Fruit fly (Drosophila melanogaster) whole organism, embryonic: Measurements from ENCODE around the gene CG15014.
A peak's percentile ranks its signal among the peaks of the same experiment; 100 is the strongest.

Experiments
- ATbp ChIP-seq: fragments of 200-800 bp; sonication (Bioruptor generic); optimal IDR thresholded peaks from 2 replicates; lab custom pipeline; 2017; ENCODE audit warnings: missing biosample characterization, mild to moderate bottlenecking, missing genetic modification characterization, missing genetic modification reagents
- Aef1 ChIP-seq: fragments of 200-800 bp; sonication (Bioruptor generic); IDR thresholded peaks from 3 replicates; pipeline ENCODE4 v1.3.6; 2022; ENCODE audit warnings: missing biosample characterization, missing genetic modification characterization
- CG11093 ChIP-seq: fragments of 200-800 bp; sonication (Bioruptor generic); IDR thresholded peaks from 3 replicates; pipeline ENCODE4 v1.3.6; 2022; ENCODE audit warnings: missing biosample characterization, missing genetic modification characterization
- CG12236 ChIP-seq: fragments of 200-800 bp; sonication (Bioruptor generic); optimal IDR thresholded peaks from 2 replicates; lab custom pipeline; 2016; ENCODE audit warnings: missing biosample characterization, missing genetic modification characterization
- CG1233 ChIP-seq: fragments of 200-800 bp; sonication (Bioruptor generic); optimal IDR thresholded peaks from 4 replicates; lab custom pipeline; 2018; ENCODE audit warnings: missing biosample characterization, mild to moderate bottlenecking, missing genetic modification characterization
- CG13123 ChIP-seq: fragments of 200-800 bp; sonication (Bioruptor generic); optimal IDR thresholded peaks from 2 replicates; lab custom pipeline; 2016; ENCODE audit warnings: missing biosample characterization, missing genetic modification characterization
- CG2712 ChIP-seq: fragments of 200-800 bp; optimal IDR thresholded peaks from 3 replicates; lab custom pipeline; 2019; ENCODE audit warnings: missing biosample characterization, mild to moderate bottlenecking, missing genetic modification characterization, moderate library complexity
- CG30020 ChIP-seq: fragments of 200-800 bp; optimal IDR thresholded peaks from 2 replicates; lab custom pipeline; 2019; ENCODE audit warnings: missing biosample characterization, mild to moderate bottlenecking, missing genetic modification characterization, moderate library complexity
- CG3065 ChIP-seq: fragments of 200-800 bp; sonication (Bioruptor generic); optimal IDR thresholded peaks from 2 replicates; lab custom pipeline; 2016; ENCODE audit warnings: missing biosample characterization, missing genetic modification characterization
- CG31441 ChIP-seq: fragments of 200-800 bp; sonication (Bioruptor generic); IDR thresholded peaks from 2 replicates; pipeline ENCODE4 v1.3.6; 2022; ENCODE audit warnings: missing biosample characterization, missing genetic modification characterization
- CG32532 ChIP-seq: fragments of 200-800 bp; sonication (Bioruptor generic); IDR thresholded peaks from 2 replicates; pipeline ENCODE4 v1.3.6; 2022; ENCODE audit warnings: missing biosample characterization, missing genetic modification characterization
- CG32772 ChIP-seq: fragments of 200-800 bp; sonication (Bioruptor generic); IDR thresholded peaks from 2 replicates; pipeline ENCODE4 v1.3.6; 2022; ENCODE audit warnings: missing biosample characterization, missing genetic modification characterization
- CG33213 ChIP-seq: fragments of 200-800 bp; sonication (Bioruptor generic); optimal IDR thresholded peaks from 3 replicates; lab custom pipeline; 2016; ENCODE audit warnings: missing biosample characterization, missing genetic modification characterization
- CG4282 ChIP-seq: fragments of 200-800 bp; sonication (Bioruptor generic); optimal IDR thresholded peaks from 2 replicates; lab custom pipeline; 2016; ENCODE audit warnings: missing biosample characterization, missing genetic modification characterization
- CG5245 ChIP-seq: fragments of 200-800 bp; sonication (Bioruptor generic); optimal IDR thresholded peaks from 3 replicates; lab custom pipeline; 2016; ENCODE audit warnings: missing biosample characterization, missing genetic modification characterization
- CG6813 ChIP-seq: fragments of 200-800 bp; sonication (Bioruptor generic); optimal IDR thresholded peaks from 2 replicates; lab custom pipeline; 2017; ENCODE audit warnings: missing biosample characterization, missing genetic modification characterization, mild to moderate bottlenecking, moderate library complexity, missing genetic modification reagents
- CG7963 ChIP-seq: fragments of 200-800 bp; sonication (Bioruptor generic); IDR thresholded peaks from 3 replicates; pipeline ENCODE4 v1.3.6; 2022; ENCODE audit warnings: missing biosample characterization, missing genetic modification characterization; ENCODE audit not compliant: partially characterized antibody
- CG8765 ChIP-seq: fragments of 200-800 bp; sonication (Bioruptor generic); IDR thresholded peaks from 2 replicates; pipeline ENCODE4 v1.3.6; 2022; ENCODE audit warnings: missing biosample characterization, missing genetic modification characterization
- CG9817 ChIP-seq: fragments of 200-800 bp; sonication (Bioruptor generic); optimal IDR thresholded peaks from 2 replicates; lab custom pipeline; 2018; ENCODE audit warnings: missing biosample characterization, mild to moderate bottlenecking, missing genetic modification characterization, moderate library complexity
- CHES-1-like ChIP-seq: fragments of 200-800 bp; sonication (Bioruptor generic); optimal IDR thresholded peaks from 2 replicates; lab custom pipeline; 2016; ENCODE audit warnings: missing biosample characterization, missing genetic modification characterization
- CrebB ChIP-seq: fragments of 200-800 bp; sonication (Bioruptor generic); optimal IDR thresholded peaks from 3 replicates; lab custom pipeline; 2018; ENCODE audit warnings: missing biosample characterization, mild to moderate bottlenecking, missing genetic modification characterization
- Dbx ChIP-seq: fragments of 200-800 bp; sonication (Bioruptor generic); IDR thresholded peaks from 3 replicates; pipeline ENCODE4 v1.3.6; 2022; ENCODE audit warnings: missing biosample characterization, missing genetic modification characterization
- Doc3 ChIP-seq: fragments of 200-800 bp; sonication (Bioruptor generic); IDR thresholded peaks from 3 replicates; pipeline ENCODE4 v1.3.6; 2022; ENCODE audit warnings: missing biosample characterization, missing genetic modification characterization; ENCODE audit not compliant: partially characterized antibody
- Eip74EF ChIP-seq, 2 experiments: fragments of 200-800 bp in 1 of 2; fragments of >200 bp in 1 of 2; sonication (Bioruptor generic) in 1 of 2; optimal IDR thresholded peaks; 2 replicates each; lab custom pipeline; 2017 to 2019; ENCODE audit warnings: missing biosample characterization in 2 of 2, missing genetic modification characterization in 2 of 2, mild to moderate bottlenecking in 1 of 2, moderate library complexity in 1 of 2
- HLHmδ ChIP-seq: fragments of 200-800 bp; sonication (Bioruptor generic); optimal IDR thresholded peaks from 2 replicates; lab custom pipeline; 2018; ENCODE audit warnings: missing biosample characterization, mild to moderate bottlenecking, missing genetic modification characterization, moderate library complexity
- HmgZ ChIP-seq: fragments of 200-800 bp; sonication (Bioruptor generic); optimal IDR thresholded peaks from 2 replicates; lab custom pipeline; 2018; ENCODE audit warnings: missing biosample characterization, mild to moderate bottlenecking, missing genetic modification characterization
- Hmr ChIP-seq: fragments of 200-800 bp; sonication (Bioruptor generic); optimal IDR thresholded peaks from 3 replicates; lab custom pipeline; 2017; ENCODE audit warnings: mild to moderate bottlenecking, missing biosample characterization, missing genetic modification reagents, missing genetic modification characterization
- Hr39 ChIP-seq: fragments of >200 bp; optimal IDR thresholded peaks from 2 replicates; lab custom pipeline; 2017
- MESR4 ChIP-seq: fragments of 200-800 bp; sonication (Bioruptor generic); optimal IDR thresholded peaks from 2 replicates; lab custom pipeline; 2018; ENCODE audit warnings: missing biosample characterization, mild to moderate bottlenecking, missing genetic modification characterization, moderate library complexity
- NK7.1 ChIP-seq: fragments of 200-800 bp; sonication (Bioruptor generic); optimal IDR thresholded peaks from 3 replicates; lab custom pipeline; 2016; ENCODE audit warnings: missing biosample characterization, missing genetic modification characterization
- Nf-YC ChIP-seq: fragments of 200-800 bp; optimal IDR thresholded peaks from 3 replicates; lab custom pipeline; 2019; ENCODE audit warnings: missing biosample characterization, mild to moderate bottlenecking, missing genetic modification characterization, moderate library complexity
- Rx ChIP-seq: fragments of 200-800 bp; sonication (Bioruptor generic); IDR thresholded peaks from 2 replicates; pipeline ENCODE4 v1.3.6; 2022; ENCODE audit warnings: missing biosample characterization, missing genetic modification characterization
- Spps ChIP-seq: fragments of 200-800 bp; sonication (Bioruptor generic); optimal IDR thresholded peaks from 2 replicates; lab custom pipeline; 2018; ENCODE audit warnings: missing biosample characterization, mild to moderate bottlenecking, missing genetic modification characterization
- Taf1 ChIP-seq: fragments of 200-800 bp; sonication (Bioruptor generic); IDR thresholded peaks from 2 replicates; pipeline ENCODE4 v1.3.6; 2022; ENCODE audit warnings: missing biosample characterization, missing genetic modification characterization
- Tbp ChIP-seq: fragments of >200 bp; optimal IDR thresholded peaks from 2 replicates; lab custom pipeline; 2018; ENCODE audit warnings: missing biosample characterization, missing genetic modification characterization
- Trl ChIP-seq, 3 experiments: fragments of >200 bp in 2 of 3; fragments of 200-800 bp in 1 of 3; sonication (Bioruptor generic) in 1 of 3; optimal IDR thresholded peaks; 2 replicates in 1 of 3; 3 replicates in 2 of 3; lab custom pipeline; 2016 to 2017; ENCODE audit warnings: missing biosample characterization in 1 of 3, missing genetic modification characterization in 1 of 3
- Xbp1 ChIP-seq: fragments of 200-800 bp; sonication (Bioruptor generic); optimal IDR thresholded peaks from 3 replicates; lab custom pipeline; 2016; ENCODE audit warnings: missing biosample characterization, mild to moderate bottlenecking, missing genetic modification characterization
- bcd ChIP-seq: fragments of 200-800 bp; sonication (Bioruptor generic); optimal IDR thresholded peaks from 2 replicates; lab custom pipeline; 2017; ENCODE audit warnings: missing biosample characterization, mild to moderate bottlenecking, missing genetic modification characterization
- cato ChIP-seq: fragments of 200-800 bp; sonication (Bioruptor generic); optimal IDR thresholded peaks from 2 replicates; lab custom pipeline; 2016; ENCODE audit warnings: missing biosample characterization, missing genetic modification characterization, borderline replicate concordance
- chm ChIP-seq: fragments of 200-800 bp; sonication (Bioruptor generic); IDR thresholded peaks from 2 replicates; pipeline ENCODE4 v1.3.6; 2022; ENCODE audit warnings: missing biosample characterization, missing genetic modification characterization
- en ChIP-seq: fragments of 200-800 bp; sonication (Bioruptor generic); optimal IDR thresholded peaks from 2 replicates; lab custom pipeline; 2016; ENCODE audit warnings: missing biosample characterization, missing genetic modification characterization
- grau ChIP-seq: fragments of 200-800 bp; optimal IDR thresholded peaks from 3 replicates; lab custom pipeline; 2019; ENCODE audit warnings: missing biosample characterization, mild to moderate bottlenecking, missing genetic modification characterization, moderate library complexity
- gsb ChIP-seq: fragments of 200-800 bp; sonication (Bioruptor generic); IDR thresholded peaks from 2 replicates; pipeline ENCODE4 v1.3.6; 2022; ENCODE audit warnings: missing biosample characterization, missing genetic modification characterization
- hth ChIP-seq: fragments of >200 bp; optimal IDR thresholded peaks from 2 replicates; lab custom pipeline; 2017; ENCODE audit warnings: inconsistent platforms
- kah ChIP-seq: fragments of 200-800 bp; sonication (Bioruptor generic); optimal IDR thresholded peaks from 2 replicates; lab custom pipeline; 2018; ENCODE audit warnings: missing biosample characterization, mild to moderate bottlenecking, missing genetic modification characterization
- lab ChIP-seq: fragments of 200-800 bp; sonication (Bioruptor generic); optimal IDR thresholded peaks from 3 replicates; lab custom pipeline; 2017; ENCODE audit warnings: missing biosample characterization, missing genetic modification characterization, mild to moderate bottlenecking, moderate library complexity, missing genetic modification reagents
- org-1 ChIP-seq: fragments of 200-800 bp; sonication (Bioruptor generic); optimal IDR thresholded peaks from 2 replicates; lab custom pipeline; 2017; ENCODE audit warnings: missing biosample characterization, missing genetic modification characterization
- repo ChIP-seq: fragments of 200-800 bp; sonication (Bioruptor generic); optimal IDR thresholded peaks from 2 replicates; lab custom pipeline; 2016; ENCODE audit warnings: missing biosample characterization, missing genetic modification characterization
- slbo ChIP-seq: fragments of 200-800 bp; sonication (Bioruptor generic); IDR thresholded peaks from 2 replicates; pipeline ENCODE4 v1.3.6; 2022; ENCODE audit warnings: missing biosample characterization, missing genetic modification characterization
- sna ChIP-seq: fragments of 200-800 bp; sonication (Bioruptor generic); IDR thresholded peaks from 2 replicates; pipeline ENCODE4 v1.3.6; 2022; ENCODE audit warnings: missing biosample characterization, missing genetic modification characterization; ENCODE audit not compliant: partially characterized antibody
- unpg ChIP-seq: fragments of 200-800 bp; sonication (Bioruptor generic); optimal IDR thresholded peaks from 3 replicates; lab custom pipeline; 2018; ENCODE audit warnings: missing biosample characterization, mild to moderate bottlenecking, missing genetic modification characterization, moderate library complexity
- wdn ChIP-seq: fragments of 200-800 bp; sonication (Bioruptor generic); IDR thresholded peaks from 2 replicates; pipeline ENCODE4 v1.3.6; 2022; ENCODE audit warnings: missing biosample characterization, missing genetic modification characterization

Gene CG15014

DNA sequence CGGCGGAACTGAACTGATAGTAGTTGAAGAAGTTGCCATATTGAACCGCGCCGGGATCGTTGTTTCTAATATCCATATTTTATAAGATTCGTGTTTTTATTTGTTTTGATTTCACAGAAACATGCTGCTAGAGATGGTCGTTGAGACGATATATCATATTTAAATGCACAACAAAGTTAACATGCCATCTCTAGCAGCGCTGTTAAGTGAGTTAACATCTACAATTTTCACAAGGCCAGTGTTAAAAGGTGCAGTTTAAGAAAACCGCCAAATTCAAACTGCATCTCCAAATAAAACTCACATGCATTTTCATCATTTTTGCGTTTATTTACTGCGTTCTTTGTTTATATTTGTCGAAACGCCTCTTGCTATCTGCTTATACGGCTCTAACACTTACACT is 45.3 kb upstream of the CG15014 start, which contains the start of gene CG11342 (continued):
- TF ChIP-seq CG30020 (tag; lab: Kevin White, UChicago), result no peak
- TF ChIP-seq Dbx, result no peak
- TF ChIP-seq chm (GFP tag; lab: Robert Waterston, UW), result no peak
- no peak for TF ChIP-seq CG6813 (GFP tag; lab: Kevin White, UChicago)
- no peak for TF ChIP-seq Rx
- TF ChIP-seq wdn (GFP tag; lab: Robert Waterston, UW), result no peak
- no peak for TF ChIP-seq Trl (optimal IDR thresholded peaks at IDR 0.05; lab: Kevin White, UChicago)
- no peak for TF ChIP-seq Trl (GFP tag; optimal IDR thresholded peaks at IDR 0.05; lab: Kevin White, UChicago)
- no peak for TF ChIP-seq kah (GFP tag; lab: Kevin White, UChicago)
- no peak for TF ChIP-seq repo
- no peak for TF ChIP-seq ATbp (GFP tag; lab: Kevin White, UChicago)
- TF ChIP-seq cato (GFP tag; lab: Kevin White, UChicago), result no peak
- TF ChIP-seq CG3065 (GFP tag; lab: Kevin White, UChicago), result no peak
- no peak for TF ChIP-seq Taf1
- no peak for TF ChIP-seq grau (tag; lab: Kevin White, UChicago)
- no peak for TF ChIP-seq Aef1 (GFP tag; lab: Robert Waterston, UW)
- TF ChIP-seq en (GFP tag; lab: Kevin White, UChicago), result no peak
- TF ChIP-seq NK7.1 (GFP tag; lab: Kevin White, UChicago), result no peak
- TF ChIP-seq CG32532 (GFP tag; lab: Robert Waterston, UW), result no peak
- no peak for TF ChIP-seq CG33213 (GFP tag; lab: Kevin White, UChicago)
- TF ChIP-seq hth (lab: Kevin White, UChicago), result no peak
- TF ChIP-seq CrebB (tag; lab: Kevin White, UChicago), result no peak
- TF ChIP-seq unpg (GFP tag; lab: Kevin White, UChicago), result no peak
- TF ChIP-seq CG5245 (GFP tag; lab: Kevin White, UChicago), result no peak
- TF ChIP-seq lab, result no peak
- TF ChIP-seq Spps (tag; lab: Kevin White, UChicago), result no peak
- TF ChIP-seq Nf-YC, result no peak
- TF ChIP-seq CG31441 (GFP tag; lab: Robert Waterston, UW), result no peak
- no peak for TF ChIP-seq CG12236 (GFP tag; lab: Kevin White, UChicago)
- TF ChIP-seq Hr39 (lab: Kevin White, UChicago), result no peak
- TF ChIP-seq Hmr (GFP tag; lab: Kevin White, UChicago), result no peak
- no peak for TF ChIP-seq CG13123 (GFP tag; lab: Kevin White, UChicago)
- no peak for TF ChIP-seq bcd (GFP tag; lab: Kevin White, UChicago)
- peak; percentile 87 for TF ChIP-seq Doc3 (GFP tag; lab: Robert Waterston, UW)
- TF ChIP-seq Xbp1 (GFP tag; lab: Kevin White, UChicago), result no peak
- TF ChIP-seq gsb (GFP tag; lab: Robert Waterston, UW), result no peak
- peak; percentile 63; the same call in 1 of the 3 replicates for TF ChIP-seq CG7963 (GFP tag; lab: Robert Waterston, UW)
- no peak for TF ChIP-seq CG32772 (GFP tag; lab: Robert Waterston, UW)
- no peak for TF ChIP-seq CG9817 (tag; lab: Kevin White, UChicago)
- TF ChIP-seq HLHmδ (GFP tag; lab: Kevin White, UChicago), result no peak
- peak; percentile 11 for TF ChIP-seq CHES-1-like
- no peak for TF ChIP-seq CG8765
- no peak for TF ChIP-seq slbo (GFP tag; lab: Robert Waterston, UW)
- TF ChIP-seq sna, result peak; percentile 89
- no peak for TF ChIP-seq CG4282 (GFP tag; lab: Kevin White, UChicago)
- TF ChIP-seq MESR4 (GFP tag; lab: Kevin White, UChicago), result peak; percentile 24
- TF ChIP-seq CG1233 (GFP tag; lab: Kevin White, UChicago), result no peak
- no peak for TF ChIP-seq Eip74EF (GFP tag; optimal IDR thresholded peaks at IDR 0.05; lab: Kevin White, UChicago)
- TF ChIP-seq CG2712 (tag; lab: Kevin White, UChicago), result no peak
- no peak for TF ChIP-seq org-1 (GFP tag; lab: Kevin White, UChicago)
- no peak for TF ChIP-seq Tbp (GFP tag; lab: Kevin White, UChicago)
- no peak for TF ChIP-seq CG11093 (GFP tag; lab: Robert Waterston, UW)
- TF ChIP-seq HmgZ (tag; lab: Kevin White, UChicago), result peak; percentile 42
